Fruit fly (Drosophila melanogaster): ENCODE measurements around the gene CG31546.

The CG31546 gene

dm6 chr3R:5591398-5591853, 44.0 kb downstream of the CG31546 start, which contains the start of the genes noi and Vha26 (continued):
- TF ChIP-seq CG17829 (tag; optimal IDR thresholded peaks at IDR 0.05) = peak; percentile 73
- TF ChIP-seq jumu (GFP tag; optimal IDR thresholded peaks at IDR 0.05) = peak; percentile 6
- peak; percentile 13 for TF ChIP-seq Mad (GFP tag; optimal IDR thresholded peaks at IDR 0.05)
- TF ChIP-seq CG6683 (GFP tag; optimal IDR thresholded peaks at IDR 0.05) = no peak
- no peak for TF ChIP-seq lov (optimal IDR thresholded peaks at IDR 0.05)
- no peak for TF ChIP-seq lov (GFP tag; IDR thresholded peaks at IDR 0.05)
- TF ChIP-seq Rx (GFP tag; IDR thresholded peaks at IDR 0.05) = no peak
- TF ChIP-seq BtbVII (GFP tag; optimal IDR thresholded peaks at IDR 0.05) = no peak
- TF ChIP-seq gce (GFP tag; IDR thresholded peaks at IDR 0.05) = no peak
- no peak for TF ChIP-seq CG11398 (GFP tag; optimal IDR thresholded peaks at IDR 0.05)
- no peak for TF ChIP-seq kay (GFP tag; optimal IDR thresholded peaks at IDR 0.05)
- TF ChIP-seq CG4820 (GFP tag; optimal IDR thresholded peaks at IDR 0.05) = no peak
- peak; percentile 76 for TF ChIP-seq zen (tag; optimal IDR thresholded peaks at IDR 0.05)
- TF ChIP-seq fu2 (GFP tag; optimal IDR thresholded peaks at IDR 0.05) = no peak
- no peak for TF ChIP-seq nom (GFP tag; optimal IDR thresholded peaks at IDR 0.05)
- peak; percentile 42 for TF ChIP-seq CG12155 (GFP tag; optimal IDR thresholded peaks at IDR 0.05)
- TF ChIP-seq az2 (GFP tag; optimal IDR thresholded peaks at IDR 0.05) = peak; percentile 3
- TF ChIP-seq MESR4 (GFP tag; optimal IDR thresholded peaks at IDR 0.05) = no peak
- no peak for TF ChIP-seq lmd (GFP tag; IDR thresholded peaks at IDR 0.05)
- TF ChIP-seq CG4360 (GFP tag; IDR thresholded peaks at IDR 0.05) = no peak
- no peak for TF ChIP-seq nau (GFP tag; optimal IDR thresholded peaks at IDR 0.05)
- TF ChIP-seq bsh (GFP tag; optimal IDR thresholded peaks at IDR 0.05) = peak in 1 of 2 experiments; percentile 30
- TF ChIP-seq CG10543 (GFP tag; optimal IDR thresholded peaks at IDR 0.05) = peak; percentile 44
- TF ChIP-seq Oli (tag; optimal IDR thresholded peaks at IDR 0.05) = no peak
- no peak for TF ChIP-seq CG9609 (GFP tag; optimal IDR thresholded peaks at IDR 0.05)

- TF ChIP-seq Dp (GFP tag; optimal IDR thresholded peaks at IDR 0.05) = peak; percentile 10
- TF ChIP-seq Bdp1 (GFP tag; optimal IDR thresholded peaks at IDR 0.05) = no peak
- peak; percentile 40 for TF ChIP-seq CG17802 (tag; optimal IDR thresholded peaks at IDR 0.05)
- TF ChIP-seq wek (GFP tag; optimal IDR thresholded peaks at IDR 0.05) = peak; percentile 28
- TF ChIP-seq CG14710 (tag; optimal IDR thresholded peaks at IDR 0.05) = peak; percentile 24
- peak; percentile 25 for TF ChIP-seq CG30020 (tag; optimal IDR thresholded peaks at IDR 0.05)
- TF ChIP-seq bab2 (GFP tag; optimal IDR thresholded peaks at IDR 0.05) = no peak
- peak; percentile 36; the same call in 1 of the 2 replicates for TF ChIP-seq Scr (GFP tag; IDR thresholded peaks at IDR 0.05; ENCODE audit: partially characterized antibody)
Measured at dm6 chr3R:5588573-5588972, 46.9 kb downstream of the CG31546 start, which contains the start of gene PolZ2. PolZ2 (plus strand) TSS chr3R:5588873.

- TF ChIP-seq lmd (GFP tag; IDR thresholded peaks at IDR 0.05) (no peak; the same call in 1 of the 2 replicates), dmrt11E (tag; optimal IDR thresholded peaks at IDR 0.05) (peak; percentile 25), CG12155 (GFP tag; optimal IDR thresholded peaks at IDR 0.05) (peak; percentile 66), peb (GFP tag; IDR thresholded peaks at IDR 0.05) (no peak), CG16779 (GFP tag; IDR thresholded peaks at IDR 0.05) (no peak), danr (GFP tag; IDR thresholded peaks at IDR 0.05) (no peak), dysf (GFP tag; IDR thresholded peaks at IDR 0.05) (peak; percentile 45; the same call in 1 of the 3 replicates), Deaf1 (tag; optimal IDR thresholded peaks at IDR 0.05) (no peak), dmrt99B (tag; optimal IDR thresholded peaks at IDR 0.05) (no peak), CG30403 (GFP tag; optimal IDR thresholded peaks at IDR 0.05) (no peak), hth (optimal IDR thresholded peaks at IDR 0.05) (no peak), CG15696 (tag; optimal IDR thresholded peaks at IDR 0.05) (no peak), Dip3 (GFP tag; optimal IDR thresholded peaks at IDR 0.05) (no peak), pb (GFP tag; optimal IDR thresholded peaks at IDR 0.05) (no peak), kah (GFP tag; optimal IDR thresholded peaks at IDR 0.05) (no peak), cwo (GFP tag; optimal IDR thresholded peaks at IDR 0.05) (no peak), CG4707 (GFP tag; optimal IDR thresholded peaks at IDR 0.05) (no peak), BtbVII (GFP tag; optimal IDR thresholded peaks at IDR 0.05) (no peak), CG31365 (tag; optimal IDR thresholded peaks at IDR 0.05) (no peak)
Measured at dm6 chr3R:5587863-5588519, 47.4 kb downstream of the CG31546 start, which contains the start of gene CG2926. CG2926 (minus strand) TSS chr3R:5588380.
